Fruit fly (Drosophila melanogaster): Measurements from ENCODE around the gene Prp4k.
A peak's percentile ranks its signal among the peaks of the same experiment; 100 is the strongest.

Gene Prp4k

DNA sequence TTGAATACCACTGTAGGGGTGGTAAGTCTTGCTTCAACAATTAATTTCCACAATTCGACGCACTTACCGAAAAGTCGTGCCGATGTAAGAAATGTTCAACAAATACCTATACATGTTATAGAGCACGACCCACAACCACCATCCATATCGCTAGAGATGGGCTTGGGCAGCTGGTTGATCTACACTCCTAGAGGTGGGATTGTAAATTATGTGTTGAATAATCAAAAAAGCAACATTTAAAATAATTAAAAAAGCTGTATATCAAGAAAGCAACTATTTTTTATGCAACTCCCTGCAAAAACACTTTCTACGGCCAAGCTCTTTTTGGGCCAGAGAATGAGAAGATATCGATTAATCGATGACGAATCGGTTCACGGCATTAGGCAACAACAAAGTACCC is 27.0 kb downstream of the Prp4k start, which contains the start of the genes CG34140, Mkp and Mtch (continued):
- TF ChIP-seq inv (GFP tag; IDR thresholded peaks at IDR 0.05; ENCODE audit: partially characterized antibody) (peak; percentile 91), Six4 (GFP tag; optimal IDR thresholded peaks at IDR 0.05) (peak; percentile 69), Bdp1 (GFP tag; optimal IDR thresholded peaks at IDR 0.05) (peak; percentile 85), mirr (GFP tag; optimal IDR thresholded peaks at IDR 0.05) (no peak), CG31441 (GFP tag; IDR thresholded peaks at IDR 0.05) (no peak), hb (GFP tag; IDR thresholded peaks at IDR 0.05; ENCODE audit: partially characterized antibody) (peak; percentile 82), fd64A (GFP tag; optimal IDR thresholded peaks at IDR 0.05) (no peak), cwo (GFP tag; optimal IDR thresholded peaks at IDR 0.05) (no peak), CHES-1-like (GFP tag; optimal IDR thresholded peaks at IDR 0.05) (peak; percentile 87), HmgD (GFP tag; optimal IDR thresholded peaks at IDR 0.05) (peak; percentile 39), wdn (GFP tag; IDR thresholded peaks at IDR 0.05) (peak; percentile 67; the same call in 1 of the 2 replicates), btn (GFP tag; optimal IDR thresholded peaks at IDR 0.05) (peak; percentile 14), pfk (GFP tag; optimal IDR thresholded peaks at IDR 0.05) (peak; percentile 18), Bteb2 (GFP tag; optimal IDR thresholded peaks at IDR 0.05) (peak; percentile 82), sr (GFP tag; IDR thresholded peaks at IDR 0.05) (0 out of 3 replicates have a peak, but pooled peaks have one; percentile 3), ase (GFP tag; IDR thresholded peaks at IDR 0.05) (peak; percentile 78), exex (tag; optimal IDR thresholded peaks at IDR 0.05) (no peak), Fer1 (GFP tag; optimal IDR thresholded peaks at IDR 0.05) (peak; percentile 84), Mad (GFP tag; optimal IDR thresholded peaks at IDR 0.05) (peak; percentile 84), CG8089 (GFP tag; optimal IDR thresholded peaks at IDR 0.05) (peak; percentile 75), crp (GFP tag; optimal IDR thresholded peaks at IDR 0.05) (peak; percentile 38 to 85), CG17361 (GFP tag; IDR thresholded peaks at IDR 0.05) (no peak; the same call in 1 of the 3 replicates), Jarid2 (GFP tag; optimal IDR thresholded peaks at IDR 0.05) (no peak), salm (tag; optimal IDR thresholded peaks at IDR 0.05) (peak; percentile 68), tll (GFP tag; optimal IDR thresholded peaks at IDR 0.05) (no peak), D19B (GFP tag; optimal IDR thresholded peaks at IDR 0.05) (no peak), toy (GFP tag; IDR thresholded peaks at IDR 0.05) (no peak), hkb (optimal IDR thresholded peaks at IDR 0.05) (peak; percentile 88), hkb (GFP tag; IDR thresholded peaks at IDR 0.05) (peak; percentile 85), Gug (GFP tag; IDR thresholded peaks at IDR 0.05) (peak; percentile 83), ind (GFP tag; optimal IDR thresholded peaks at IDR 0.05) (peak; percentile 91), CG10267 (tag; optimal IDR thresholded peaks at IDR 0.05) (peak; percentile 87), gt (GFP tag; IDR thresholded peaks at IDR 0.05) (no peak), Sin3A (optimal IDR thresholded peaks at IDR 0.05) (peak; percentile 96), lab (GFP tag; optimal IDR thresholded peaks at IDR 0.05) (no peak), CG18011 (GFP tag; optimal IDR thresholded peaks at IDR 0.05) (peak; percentile 92), CG11093 (GFP tag; IDR thresholded peaks at IDR 0.05) (peak; percentile 33; the same call in 1 of the 3 replicates), corto (GFP tag; optimal IDR thresholded peaks at IDR 0.05) (peak; percentile 79), Dbx (GFP tag; IDR thresholded peaks at IDR 0.05) (peak; percentile 89), CG9876 (GFP tag; optimal IDR thresholded peaks at IDR 0.05) (peak; percentile 67), Trl (optimal IDR thresholded peaks at IDR 0.05) (no peak), Trl (GFP tag; optimal IDR thresholded peaks at IDR 0.05) (peak; percentile 93), CG7928 (GFP tag; optimal IDR thresholded peaks at IDR 0.05) (no peak), cas (GFP tag; IDR thresholded peaks at IDR 0.05) (peak; percentile 77), zen2 (GFP tag; IDR thresholded peaks at IDR 0.05; ENCODE audit: partially characterized antibody) (peak; percentile 88; the same call in 2 of the 3 replicates), HLH4C (GFP tag; IDR thresholded peaks at IDR 0.05; ENCODE audit: partially characterized antibody) (peak; percentile 92), onecut (GFP tag; IDR thresholded peaks at IDR 0.05) (no peak), crol (GFP tag; IDR thresholded peaks at IDR 0.05) (no peak), CG1647 (GFP tag; optimal IDR thresholded peaks at IDR 0.05) (peak; percentile 83), tna (GFP tag; IDR thresholded peaks at IDR 0.05; ENCODE audit: partially characterized antibody) (peak; percentile 90), CG33557 (GFP tag; optimal IDR thresholded peaks at IDR 0.05) (peak; percentile 74)

Measured in whole organism, embryonic.